Worm (Caenorhabditis elegans): Measurements from ENCODE around the gene slmp-1.

ce11 chrIV:3252047-3252446 lies 38.5 kb downstream of the slmp-1 start:
- TF ChIP-seq med-1 (GFP tag; optimal IDR thresholded peaks at IDR 0.05; ENCODE audit: insufficient read depth), result no peak
- TF ChIP-seq cog-1 (tag; optimal IDR thresholded peaks at IDR 0.05), result no peak
- TF ChIP-seq ztf-23 (GFP tag; IDR thresholded peaks at IDR 0.05), result no peak
- TF ChIP-seq ref-1 (GFP tag; conservative IDR thresholded peaks at IDR 0.05), result no peak
- TF ChIP-seq flt-1 (GFP tag; IDR thresholded peaks at IDR 0.05), result no peak
- no peak for TF ChIP-seq T22C8.4 (GFP tag; IDR thresholded peaks at IDR 0.05)
- no peak for TF ChIP-seq tab-1 (GFP tag; IDR thresholded peaks at IDR 0.05)
